Worm (Caenorhabditis elegans) whole organism, L4/young adult: ENCODE measurements around the gene C34C12.9.
A peak's percentile ranks its signal among the peaks of the same experiment; 100 is the strongest.
"Not testable (repeated sequence)": the region's sequence is repeated elsewhere in the genome, so short reads cannot be mapped to it uniquely, and the experiment has no call there.

ENCODE experiments used
- W03F9.2 ChIP-seq: fragments of 150-350 bp; optimal IDR thresholded peaks from 2 replicates; lab custom pipeline; 2014; ENCODE audit warnings: missing biosample characterization, missing genetic modification characterization
- dao-5 ChIP-seq: sonication (generic microtip); optimal IDR thresholded peaks from 2 replicates; lab custom pipeline; 2016; ENCODE audit warnings: missing genotype, missing genetic modification characterization, moderate library complexity, missing compliant biosample characterization
- him-1 ChIP-seq: sonication (generic microtip); optimal IDR thresholded peaks from 2 replicates; lab custom pipeline; 2016; ENCODE audit warnings: missing genotype, missing genetic modification reagents, missing genetic modification characterization, missing compliant biosample characterization

C34C12.9 gene

ce11 chrIII:3461403-3461802 lies 13.9 kb downstream of the C34C12.9 start, which contains the start of gene pph-6:
pph-6 (plus strand) TSS chrIII:3461703.
- TF ChIP-seq dao-5 (tag; lab: Kevin White, UChicago) = no peak
- TF ChIP-seq W03F9.2 (tag; lab: Kevin White, UChicago) = no peak
- no peak for TF ChIP-seq him-1 (tag; lab: Kevin White, UChicago)

- TF ChIP-seq dao-5 (tag; lab: Kevin White, UChicago) (no peak), W03F9.2 (tag; lab: Kevin White, UChicago) (peak; percentile 89), him-1 (tag; lab: Kevin White, UChicago) (peak; percentile 76)
Observed at ce11 chrIII:3460061-3460460, 15.3 kb downstream of the C34C12.9 start, which contains the start of gene C34C12.8. C34C12.8 (plus strand) TSS chrIII:3460406.

- peak; percentile 96 for TF ChIP-seq him-1 (tag; lab: Kevin White, UChicago)
- TF ChIP-seq dao-5 (tag; lab: Kevin White, UChicago) = no peak
- TF ChIP-seq W03F9.2 (tag; lab: Kevin White, UChicago) = peak; percentile 96
Observed at ce11 chrIII:3456226-3456625, 19.1 kb downstream of the C34C12.9 start.

- not testable (repeated sequence) for TF ChIP-seq W03F9.2, him-1, dao-5 (tag; lab: Kevin White, UChicago)
Observed at ce11 chrIII:3454045-3454444, 21.3 kb downstream of the C34C12.9 start, which contains the start of gene C34C12.1. C34C12.1 (plus strand) TSS chrIII:3454345.

ce11 chrIII:3453486-3453885 lies 21.8 kb downstream of the C34C12.9 start, which contains the start of gene C34C12.2:
C34C12.2 (plus strand) TSS chrIII:3453786.
- TF ChIP-seq him-1, W03F9.2, dao-5 (tag; lab: Kevin White, UChicago): not testable (repeated sequence)

ce11 chrIII:3452563-3453210 lies 22.6 kb downstream of the C34C12.9 start, which contains the start of the genes K01A11.3 and C34C12.12:
K01A11.3 (minus strand) TSS chrIII:3452613.
C34C12.12 (plus strand) TSS chrIII:3453194.
- TF ChIP-seq W03F9.2 (tag; lab: Kevin White, UChicago) (no peak), him-1 (tag; lab: Kevin White, UChicago) (no peak), dao-5 (tag; lab: Kevin White, UChicago) (no peak)

- TF ChIP-seq him-1 (tag; lab: Kevin White, UChicago) = no peak
- no peak for TF ChIP-seq W03F9.2 (tag; lab: Kevin White, UChicago)
- TF ChIP-seq dao-5 (tag; lab: Kevin White, UChicago) = no peak
Observed at ce11 chrIII:3444139-3444538, 31.2 kb downstream of the C34C12.9 start, which contains the start of gene spe-41. spe-41 (minus strand) TSS chrIII:3444210.

- TF ChIP-seq him-1 (tag; lab: Kevin White, UChicago) (no peak), dao-5 (tag; lab: Kevin White, UChicago) (no peak), W03F9.2 (tag; lab: Kevin White, UChicago) (no peak)
Observed at ce11 chrIII:3437139-3437538, 38.2 kb downstream of the C34C12.9 start.

- TF ChIP-seq him-1 (tag; lab: Kevin White, UChicago) = no peak
- TF ChIP-seq W03F9.2 (tag; lab: Kevin White, UChicago) = no peak
- no peak for TF ChIP-seq dao-5 (tag; lab: Kevin White, UChicago)
Observed at ce11 chrIII:3435152-3435551, 40.2 kb downstream of the C34C12.9 start.

- no peak for TF ChIP-seq him-1 (tag; lab: Kevin White, UChicago)
- no peak for TF ChIP-seq dao-5 (tag; lab: Kevin White, UChicago)
- no peak for TF ChIP-seq W03F9.2 (tag; lab: Kevin White, UChicago)
Observed at ce11 chrIII:3431385-3431784, 43.9 kb downstream of the C34C12.9 start, which contains the start of gene K01A11.1. K01A11.1 (minus strand) TSS chrIII:3431485.

- TF ChIP-seq dao-5 (tag; lab: Kevin White, UChicago) = no peak
- no peak for TF ChIP-seq him-1 (tag; lab: Kevin White, UChicago)
- TF ChIP-seq W03F9.2 (tag; lab: Kevin White, UChicago) = no peak
Observed at ce11 chrIII:3430667-3431066, 44.6 kb downstream of the C34C12.9 start.

ce11 chrIII:3429761-3430160 lies 45.6 kb downstream of the C34C12.9 start:
- TF ChIP-seq him-1 (tag; lab: Kevin White, UChicago) (no peak), dao-5 (tag; lab: Kevin White, UChicago) (no peak)

ce11 chrIII:3428574-3428973 lies 46.7 kb downstream of the C34C12.9 start:
- TF ChIP-seq dao-5 (tag; lab: Kevin White, UChicago) (no peak), W03F9.2 (tag; lab: Kevin White, UChicago) (no peak), him-1 (tag; lab: Kevin White, UChicago) (no peak)
